Worm (Caenorhabditis elegans): ENCODE measurements around the gene srlf-1.

The srlf-1 gene

DNA sequence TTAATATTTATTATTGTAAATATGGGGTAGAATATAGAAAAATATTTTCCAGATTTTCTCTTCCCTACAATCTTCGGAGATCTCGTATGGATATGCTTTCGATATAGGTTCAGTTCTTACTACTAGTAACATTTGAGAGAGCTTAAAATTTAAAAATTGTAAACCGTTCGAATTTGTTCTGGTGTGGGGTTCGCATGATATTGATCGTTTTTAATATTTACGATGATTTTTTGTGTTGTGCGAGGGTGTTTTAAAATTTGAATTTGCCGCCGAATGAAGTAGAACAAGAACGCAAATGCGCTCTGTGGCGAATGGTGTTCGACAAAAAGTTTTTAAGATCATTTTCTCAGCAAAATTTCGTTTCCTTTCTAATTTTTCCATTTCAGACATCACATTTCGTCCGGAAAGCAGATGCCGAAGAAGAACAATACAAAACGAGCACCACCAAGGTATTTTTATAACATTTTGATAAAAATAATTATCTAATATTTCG lies 6.9 kb upstream of the srlf-1 start, which contains the start of gene skr-17:
Gene skr-17 (plus strand): TSS at position 51 of the 493 bp plus-strand sequence.
- TF ChIP-seq snpc-4 (tag; optimal IDR thresholded peaks at IDR 0.05), result no peak
- no peak for TF ChIP-seq unc-120 (tag; optimal IDR thresholded peaks at IDR 0.05; ENCODE audit: poor library complexity, severe bottlenecking)
- TF ChIP-seq pha-4 (tag; optimal IDR thresholded peaks at IDR 0.05), result no peak
- TF ChIP-seq blmp-1 (tag; optimal IDR thresholded peaks at IDR 0.05), result no peak
- no peak for TF ChIP-seq mep-1 (tag; optimal IDR thresholded peaks at IDR 0.05)
- no peak for TF ChIP-seq nhr-237 (tag; optimal IDR thresholded peaks at IDR 0.05)
- TF ChIP-seq sptf-1 (tag; optimal IDR thresholded peaks at IDR 0.05), result no peak
- TF ChIP-seq lin-13 (tag; optimal IDR thresholded peaks at IDR 0.05), result no peak
- no peak for TF ChIP-seq lsy-2 (tag; optimal IDR thresholded peaks at IDR 0.05)
- no peak for TF ChIP-seq flh-1 (GFP tag; optimal IDR thresholded peaks at IDR 0.05)
- TF ChIP-seq unc-62 (GFP tag; optimal IDR thresholded peaks at IDR 0.05), result no peak
- no peak for TF ChIP-seq nhr-28 (tag; optimal IDR thresholded peaks at IDR 0.05)
- no peak for TF ChIP-seq sem-2 (GFP tag; optimal IDR thresholded peaks at IDR 0.05)
- no peak for TF ChIP-seq ces-1 (GFP tag; optimal IDR thresholded peaks at IDR 0.05)
- no peak for TF ChIP-seq elt-1 (tag; optimal IDR thresholded peaks at IDR 0.05; ENCODE audit: borderline replicate concordance, insufficient read depth)

DNA sequence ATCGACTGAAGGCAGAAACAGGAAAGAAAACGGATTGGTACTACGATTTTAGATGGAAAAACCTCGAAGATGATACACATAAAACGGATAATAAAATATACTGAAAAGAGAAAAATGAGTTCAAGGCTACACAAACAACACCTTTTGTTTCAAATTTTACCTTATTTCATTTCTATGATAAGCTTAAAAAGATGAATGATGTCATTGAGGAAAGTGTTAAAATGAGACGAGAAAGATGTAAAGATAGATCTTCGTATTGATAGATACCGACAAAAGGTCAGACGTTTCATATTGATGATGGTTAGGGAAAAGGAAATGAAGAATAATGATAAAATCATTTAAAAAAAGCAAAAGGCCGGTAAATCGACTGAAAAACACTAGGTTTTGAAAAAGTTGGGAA lies 786 bp upstream of the srlf-1 start:
- TF ChIP-seq elt-1 (tag; optimal IDR thresholded peaks at IDR 0.05; ENCODE audit: borderline replicate concordance, insufficient read depth), result peak; percentile 26
- TF ChIP-seq mep-1 (tag; optimal IDR thresholded peaks at IDR 0.05), result no peak

DNA sequence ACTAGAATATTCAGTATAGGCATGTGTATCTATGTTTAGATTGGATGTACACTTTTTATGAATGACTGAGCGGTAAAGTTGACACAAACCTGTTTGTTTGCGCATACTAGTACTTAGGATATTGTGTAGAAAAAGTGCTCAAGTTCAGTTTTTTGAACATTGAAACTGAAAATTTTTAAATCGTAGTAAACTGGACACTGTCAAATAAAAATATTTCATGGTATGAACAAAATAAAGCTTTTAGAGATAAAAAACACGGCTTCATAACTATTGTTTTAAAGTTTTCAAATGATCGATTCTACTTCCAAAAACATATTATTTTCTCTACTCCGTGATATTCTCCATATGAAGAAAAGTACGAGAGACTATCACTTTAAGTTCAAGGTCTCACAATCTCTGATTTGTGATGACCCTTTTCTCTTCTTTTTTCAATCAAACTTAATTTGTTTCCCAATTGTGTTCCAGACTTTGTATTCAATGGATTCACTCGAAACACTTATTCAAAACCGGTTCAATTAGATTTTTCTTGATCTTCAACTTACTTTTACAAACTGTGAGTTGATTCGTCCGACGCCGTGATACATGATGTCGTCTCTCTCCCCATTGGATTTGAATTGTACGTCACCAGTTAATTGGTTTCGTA lies 1.1 kb downstream of the srlf-1 start:
- TF ChIP-seq bed-3 (GFP tag; optimal IDR thresholded peaks at IDR 0.05), result no peak
- TF ChIP-seq mep-1 (tag; optimal IDR thresholded peaks at IDR 0.05), result no peak
- no peak for TF ChIP-seq cnd-1 (tag; optimal IDR thresholded peaks at IDR 0.05)
- no peak for TF ChIP-seq elt-1 (tag; optimal IDR thresholded peaks at IDR 0.05; ENCODE audit: borderline replicate concordance, insufficient read depth)
- TF ChIP-seq nhr-237 (tag; optimal IDR thresholded peaks at IDR 0.05), result no peak
- no peak for TF ChIP-seq unc-120 (tag; optimal IDR thresholded peaks at IDR 0.05; ENCODE audit: poor library complexity, severe bottlenecking)
- TF ChIP-seq nhr-12 (tag; optimal IDR thresholded peaks at IDR 0.05), result no peak
- no peak for TF ChIP-seq drap-1 (GFP tag; optimal IDR thresholded peaks at IDR 0.05)
- no peak for TF ChIP-seq snpc-4 (tag; optimal IDR thresholded peaks at IDR 0.05)

DNA sequence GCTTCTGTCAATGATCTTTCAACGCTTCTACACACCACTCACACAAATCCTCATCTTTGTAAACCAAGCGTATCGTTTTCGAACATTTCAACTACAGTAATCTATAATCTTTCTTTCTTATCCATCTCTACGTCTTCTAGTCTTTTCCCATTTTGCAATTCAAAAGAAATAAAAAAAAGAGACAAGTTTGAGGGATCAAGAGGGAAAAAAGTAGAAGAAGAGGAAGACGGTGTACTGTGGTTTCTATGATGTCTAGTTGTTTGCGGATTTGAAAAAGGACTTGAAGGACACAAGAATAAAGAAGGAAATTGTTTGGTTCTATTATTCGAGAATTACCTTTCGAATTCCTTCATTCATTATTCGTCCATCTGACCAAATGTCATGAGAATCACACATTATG lies 2.1 kb downstream of the srlf-1 start:
- no peak for TF ChIP-seq bed-3 (GFP tag; optimal IDR thresholded peaks at IDR 0.05)
- no peak for TF ChIP-seq hlh-1 (tag; optimal IDR thresholded peaks at IDR 0.05)
- TF ChIP-seq mls-2 (tag; optimal IDR thresholded peaks at IDR 0.05), result no peak
- TF ChIP-seq unc-62 (GFP tag; optimal IDR thresholded peaks at IDR 0.05), result no peak
- no peak for TF ChIP-seq lin-32 (GFP tag; optimal IDR thresholded peaks at IDR 0.05)
- no peak for TF ChIP-seq ceh-83 (GFP tag; optimal IDR thresholded peaks at IDR 0.05)
- TF ChIP-seq tbx-8 (GFP tag; optimal IDR thresholded peaks at IDR 0.05), result no peak
- no peak for TF ChIP-seq ztf-11 (tag; optimal IDR thresholded peaks at IDR 0.05)
- TF ChIP-seq sptf-1 (tag; optimal IDR thresholded peaks at IDR 0.05), result no peak
- no peak for TF ChIP-seq nhr-237 (tag; optimal IDR thresholded peaks at IDR 0.05)
- no peak for TF ChIP-seq drap-1 (GFP tag; optimal IDR thresholded peaks at IDR 0.05)
- no peak for TF ChIP-seq ces-1 (GFP tag; optimal IDR thresholded peaks at IDR 0.05)
- TF ChIP-seq unc-120 (tag; optimal IDR thresholded peaks at IDR 0.05; ENCODE audit: poor library complexity, severe bottlenecking), result no peak
- no peak for TF ChIP-seq unc-39 (tag; optimal IDR thresholded peaks at IDR 0.05)

DNA sequence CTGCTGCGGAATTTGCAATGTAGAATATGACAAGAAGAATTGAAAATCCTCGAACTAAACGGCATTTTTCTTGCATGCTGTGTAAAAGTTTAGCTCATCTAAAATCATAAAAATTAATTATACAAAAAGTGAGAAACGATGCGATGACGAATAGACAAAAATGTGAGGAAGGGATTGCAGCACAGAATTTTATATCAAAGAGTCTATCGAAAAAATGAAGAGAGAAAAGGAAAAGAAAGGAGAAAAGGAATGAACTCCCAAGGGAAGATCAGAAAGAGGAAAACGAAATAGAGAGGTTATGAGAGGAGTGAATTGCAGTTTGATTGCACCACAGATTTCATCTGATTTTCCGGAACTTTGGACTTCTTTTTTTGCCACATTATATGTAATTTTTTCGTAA lies 3.8 kb downstream of the srlf-1 start, which contains the start of gene glr-4:
Gene glr-4 (minus strand): TSS at position 101 of the 400 bp plus-strand sequence.
- TF ChIP-seq pha-4 (tag; optimal IDR thresholded peaks at IDR 0.05), result no peak
- TF ChIP-seq tbx-8 (GFP tag; optimal IDR thresholded peaks at IDR 0.05), result no peak
- TF ChIP-seq nhr-237 (tag; optimal IDR thresholded peaks at IDR 0.05), result no peak
- TF ChIP-seq ces-1 (GFP tag; optimal IDR thresholded peaks at IDR 0.05), result peak; percentile 5
- no peak for TF ChIP-seq nhr-28 (tag; optimal IDR thresholded peaks at IDR 0.05)
- TF ChIP-seq snpc-4 (tag; optimal IDR thresholded peaks at IDR 0.05), result no peak

DNA sequence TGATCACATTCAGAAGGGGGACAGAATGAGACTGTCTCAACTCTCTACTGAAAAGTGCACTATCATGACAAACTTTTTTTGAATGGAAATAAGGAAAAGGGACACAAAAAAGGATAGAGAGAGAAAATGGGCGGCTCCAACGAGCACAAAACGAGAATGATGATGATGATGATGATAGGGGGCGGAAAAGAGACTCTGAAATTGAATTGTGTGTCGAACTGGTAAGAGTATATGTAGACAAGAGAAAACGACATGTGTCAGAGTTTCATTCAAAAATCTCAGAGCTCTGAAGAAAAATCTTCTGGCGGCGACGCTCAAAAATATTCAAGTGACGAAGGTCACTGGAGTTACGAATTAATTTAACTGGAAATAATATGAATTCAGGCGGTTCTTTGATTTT lies 4.9 kb downstream of the srlf-1 start:
- TF ChIP-seq bed-3 (GFP tag; optimal IDR thresholded peaks at IDR 0.05), result no peak
- TF ChIP-seq ces-1 (GFP tag; optimal IDR thresholded peaks at IDR 0.05), result peak; percentile 52
